Worm (Caenorhabditis elegans): ENCODE measurements around the gene fbxb-85.

Gene fbxb-85

ce11 chrIII:10881462-10881861, 32.7 kb upstream of the fbxb-85 start, which contains the start of gene athp-1:
Gene athp-1, plus strand, starts transcription at chrIII:10881766.
- TF ChIP-seq snpc-4 (tag; optimal IDR thresholded peaks at IDR 0.05) (no peak), ztf-4 (tag; optimal IDR thresholded peaks at IDR 0.05) (no peak), jun-1 (tag; optimal IDR thresholded peaks at IDR 0.05) (no peak), nhr-237 (tag; optimal IDR thresholded peaks at IDR 0.05) (no peak), nhr-23 (tag; optimal IDR thresholded peaks at IDR 0.05) (no peak), nhr-12 (tag; optimal IDR thresholded peaks at IDR 0.05) (no peak), unc-39 (tag; optimal IDR thresholded peaks at IDR 0.05) (no peak), R02D3.7 (tag; optimal IDR thresholded peaks at IDR 0.05) (no peak), fkh-10 (GFP tag; optimal IDR thresholded peaks at IDR 0.05) (no peak), nhr-25 (tag; optimal IDR thresholded peaks at IDR 0.05) (no peak), ceh-16 (tag; optimal IDR thresholded peaks at IDR 0.05) (no peak), ceh-9 (tag; optimal IDR thresholded peaks at IDR 0.05) (no peak), fos-1 (tag; optimal IDR thresholded peaks at IDR 0.05) (no peak), mml-1 (tag; optimal IDR thresholded peaks at IDR 0.05) (no peak), nhr-76 (tag; optimal IDR thresholded peaks at IDR 0.05) (no peak), sea-2 (GFP tag; optimal IDR thresholded peaks at IDR 0.05) (no peak), tbx-2 (tag; optimal IDR thresholded peaks at IDR 0.05) (no peak), elt-1 (tag; optimal IDR thresholded peaks at IDR 0.05) (no peak)

DNA sequence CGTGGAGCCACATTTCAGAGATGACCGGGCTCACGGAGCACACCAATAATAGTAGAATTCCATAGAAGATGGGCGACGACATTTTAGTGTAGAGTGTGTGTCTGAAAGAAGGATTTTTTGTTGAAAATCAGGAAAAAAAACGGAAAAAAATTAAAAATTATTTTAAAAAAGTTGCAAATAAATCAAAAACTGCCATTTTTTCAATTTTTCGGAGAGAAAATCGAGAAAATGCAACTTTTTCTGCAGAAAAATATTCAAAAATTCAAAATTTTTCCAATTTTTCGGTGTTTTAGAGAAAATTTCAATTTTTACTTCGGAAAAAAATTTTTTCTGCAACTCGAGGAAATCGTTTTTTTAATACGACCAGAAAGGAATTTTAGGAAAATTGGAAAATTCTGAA, 31.3 kb upstream of the fbxb-85 start, which contains the start of gene C44B9.3:
Gene C44B9.3, minus strand, starts transcription at position 101 of the 400 bp plus-strand sequence.
- no peak for TF ChIP-seq zag-1 (tag; optimal IDR thresholded peaks at IDR 0.05)
- TF ChIP-seq nfya-1 (tag; optimal IDR thresholded peaks at IDR 0.05; ENCODE audit: insufficient read depth) = no peak
- TF ChIP-seq nhr-43 (tag; optimal IDR thresholded peaks at IDR 0.05; ENCODE audit: poor library complexity, severe bottlenecking) = no peak
- TF ChIP-seq ztf-4 (tag; optimal IDR thresholded peaks at IDR 0.05) = no peak
- TF ChIP-seq elt-2 (tag; optimal IDR thresholded peaks at IDR 0.05) = no peak
- no peak for TF ChIP-seq nhr-11 (tag; optimal IDR thresholded peaks at IDR 0.05)
- no peak for TF ChIP-seq nhr-23 (tag; optimal IDR thresholded peaks at IDR 0.05)
- no peak for TF ChIP-seq pha-4 (tag; optimal IDR thresholded peaks at IDR 0.05)
- TF ChIP-seq hmg-11 (tag; optimal IDR thresholded peaks at IDR 0.05) = no peak
- no peak for TF ChIP-seq nhr-77 (tag; optimal IDR thresholded peaks at IDR 0.05)
- no peak for TF ChIP-seq lin-15B (tag; optimal IDR thresholded peaks at IDR 0.05)
- TF ChIP-seq fos-1 (tag; optimal IDR thresholded peaks at IDR 0.05) = no peak
- TF ChIP-seq jun-1 (tag; optimal IDR thresholded peaks at IDR 0.05) = no peak
- TF ChIP-seq elt-1 (tag; optimal IDR thresholded peaks at IDR 0.05) = no peak
- TF ChIP-seq ceh-28 (tag; optimal IDR thresholded peaks at IDR 0.05) = no peak
- TF ChIP-seq snpc-4 (tag; optimal IDR thresholded peaks at IDR 0.05) = no peak
- TF ChIP-seq ama-1 (optimal IDR thresholded peaks at IDR 0.05) = no peak

DNA sequence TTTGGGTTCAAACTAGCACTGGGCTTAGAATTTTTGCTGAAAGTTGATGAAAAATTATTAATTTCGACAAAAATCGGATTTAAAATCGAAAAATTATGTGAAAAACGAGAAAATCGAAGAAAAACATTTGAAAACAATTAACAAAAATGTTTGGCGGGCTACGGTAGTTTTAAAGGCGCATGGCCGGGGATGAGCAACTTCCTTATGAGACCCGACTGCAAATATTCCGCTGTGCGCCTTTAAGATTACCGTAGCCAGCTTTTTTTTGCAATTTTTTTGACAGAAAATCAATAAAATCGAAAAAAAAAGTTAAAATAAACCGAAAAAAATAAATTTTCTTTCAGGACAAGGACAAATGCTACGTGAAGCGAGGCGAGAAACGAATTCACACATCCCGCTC, 28.8 kb upstream of the fbxb-85 start:
- TF ChIP-seq zag-1 (tag; optimal IDR thresholded peaks at IDR 0.05) (no peak), nhr-28 (tag; optimal IDR thresholded peaks at IDR 0.05) (no peak), fos-1 (tag; optimal IDR thresholded peaks at IDR 0.05) (no peak), egl-5 (tag; optimal IDR thresholded peaks at IDR 0.05) (no peak), nhr-11 (tag; optimal IDR thresholded peaks at IDR 0.05) (no peak), mdl-1 (tag; optimal IDR thresholded peaks at IDR 0.05) (no peak), nhr-77 (tag; optimal IDR thresholded peaks at IDR 0.05) (no peak), daf-12 (tag; optimal IDR thresholded peaks at IDR 0.05) (no peak), pha-4 (tag; optimal IDR thresholded peaks at IDR 0.05) (no peak), ZK546.5 (tag; optimal IDR thresholded peaks at IDR 0.05) (no peak)

- no peak for TF ChIP-seq ama-1 (optimal IDR thresholded peaks at IDR 0.05)
- TF ChIP-seq ceh-9 (tag; optimal IDR thresholded peaks at IDR 0.05) = no peak
- TF ChIP-seq lin-39 (tag; optimal IDR thresholded peaks at IDR 0.05) = no peak
- no peak for TF ChIP-seq ceh-28 (tag; optimal IDR thresholded peaks at IDR 0.05)
- no peak for TF ChIP-seq elt-3 (tag; optimal IDR thresholded peaks at IDR 0.05)
- TF ChIP-seq nhr-77 (tag; optimal IDR thresholded peaks at IDR 0.05) = no peak
- no peak for TF ChIP-seq snpc-4 (tag; optimal IDR thresholded peaks at IDR 0.05)
- no peak for TF ChIP-seq hmg-11 (tag; optimal IDR thresholded peaks at IDR 0.05)
- TF ChIP-seq mdl-1 (tag; optimal IDR thresholded peaks at IDR 0.05) = no peak
- TF ChIP-seq nhr-23 (tag; optimal IDR thresholded peaks at IDR 0.05) = no peak
- no peak for TF ChIP-seq nhr-28 (tag; optimal IDR thresholded peaks at IDR 0.05)
- no peak for TF ChIP-seq elt-2 (tag; optimal IDR thresholded peaks at IDR 0.05)
- TF ChIP-seq eor-1 (tag; optimal IDR thresholded peaks at IDR 0.05) = no peak
- no peak for TF ChIP-seq ztf-4 (tag; optimal IDR thresholded peaks at IDR 0.05)
These were observed 26.4 kb upstream of the fbxb-85 start, which contains the start of gene C44B9.2 for ce11 chrIII:10875132-10875531. Gene C44B9.2, plus strand, starts transcription at chrIII:10875432.
